Worm (Caenorhabditis elegans) whole organism, early embryonic: ENCODE measurements around the gene clec-157.

Source experiments
- B0310.2 ChIP-seq: sonication (generic microtip); optimal IDR thresholded peaks from 2 replicates; lab custom pipeline; 2016; ENCODE audit warnings: mild to moderate bottlenecking, missing genetic modification characterization, missing compliant biosample characterization
- F13C5.2 ChIP-seq: sonication (generic microtip); optimal IDR thresholded peaks from 2 replicates; lab custom pipeline; 2017; ENCODE audit warnings: mild to moderate bottlenecking, missing genetic modification characterization, inconsistent platforms, missing compliant biosample characterization
- aly-1 ChIP-seq: sonication (generic microtip); optimal IDR thresholded peaks from 2 replicates; lab custom pipeline; 2016; ENCODE audit warnings: missing genetic modification characterization, missing compliant biosample characterization
- ama-1 ChIP-seq: fragments of 150-350 bp; optimal IDR thresholded peaks from 2 replicates; lab custom pipeline; 2014
- ceh-13 ChIP-seq: fragments of 200-800 bp; sonication (Bioruptor generic); optimal IDR thresholded peaks from 2 replicates; lab custom pipeline; 2018; ENCODE audit warnings: mild to moderate bottlenecking, missing genetic modification characterization, missing compliant biosample characterization
- ceh-36 ChIP-seq: sonication (generic microtip); optimal IDR thresholded peaks from 2 replicates; lab custom pipeline; 2016; ENCODE audit warnings: missing genetic modification characterization, inconsistent platforms, missing compliant biosample characterization
- ets-7 ChIP-seq: sonication (generic microtip); optimal IDR thresholded peaks from 2 replicates; lab custom pipeline; 2016; ENCODE audit warnings: missing genotype, missing genetic modification characterization, missing compliant biosample characterization
- flt-1 ChIP-seq: fragments of 200-800 bp; sonication (Bioruptor generic); IDR thresholded peaks from 2 replicates; pipeline ENCODE4 v1.3.6; 2022; ENCODE audit warnings: missing genetic modification characterization, missing compliant biosample characterization
- hmbx-1 ChIP-seq: sonication (generic microtip); optimal IDR thresholded peaks from 2 replicates; lab custom pipeline; 2016; ENCODE audit warnings: mild to moderate bottlenecking, missing genetic modification characterization, missing compliant biosample characterization
- hmg-4 ChIP-seq: fragments of 200-800 bp; sonication (Bioruptor generic); optimal IDR thresholded peaks from 2 replicates; lab custom pipeline; 2018; ENCODE audit warnings: mild to moderate bottlenecking, missing genetic modification characterization, missing compliant biosample characterization
- hnd-1 ChIP-seq: sonication (generic microtip); optimal IDR thresholded peaks from 2 replicates; lab custom pipeline; 2016; ENCODE audit warnings: missing genetic modification characterization, missing compliant biosample characterization
- pes-1 ChIP-seq: fragments of 200-800 bp; sonication (Bioruptor generic); IDR thresholded peaks from 2 replicates; pipeline ENCODE4 v1.3.6; 2022; ENCODE audit warnings: missing genetic modification reagents, missing genetic modification characterization, missing compliant biosample characterization
- scrt-1 ChIP-seq: fragments of 200-800 bp; sonication (Bioruptor generic); IDR thresholded peaks from 2 replicates; pipeline ENCODE4 v1.3.6; 2022; ENCODE audit warnings: missing genetic modification characterization, missing compliant biosample characterization
- sea-1 ChIP-seq: fragments of 200-800 bp; sonication (Bioruptor generic); conservative IDR thresholded peaks from 2 replicates; pipeline ENCODE4 v1.3.6; 2022; ENCODE audit warnings: missing genetic modification characterization, missing compliant biosample characterization
- tbx-11 ChIP-seq: fragments of 200-800 bp; sonication (Bioruptor generic); IDR thresholded peaks from 2 replicates; pipeline ENCODE4 v1.3.6; 2022; ENCODE audit warnings: missing genetic modification characterization, missing compliant biosample characterization
- tbx-37 ChIP-seq: fragments of 200-800 bp; sonication (Bioruptor generic); conservative IDR thresholded peaks from 2 replicates; pipeline ENCODE4 v1.3.6; 2022; ENCODE audit warnings: missing genetic modification reagents, missing genetic modification characterization, missing compliant biosample characterization
- tra-4 ChIP-seq: sonication (generic microtip); optimal IDR thresholded peaks from 2 replicates; lab custom pipeline; 2017; ENCODE audit warnings: missing genetic modification characterization, missing compliant biosample characterization

Gene clec-157

DNA sequence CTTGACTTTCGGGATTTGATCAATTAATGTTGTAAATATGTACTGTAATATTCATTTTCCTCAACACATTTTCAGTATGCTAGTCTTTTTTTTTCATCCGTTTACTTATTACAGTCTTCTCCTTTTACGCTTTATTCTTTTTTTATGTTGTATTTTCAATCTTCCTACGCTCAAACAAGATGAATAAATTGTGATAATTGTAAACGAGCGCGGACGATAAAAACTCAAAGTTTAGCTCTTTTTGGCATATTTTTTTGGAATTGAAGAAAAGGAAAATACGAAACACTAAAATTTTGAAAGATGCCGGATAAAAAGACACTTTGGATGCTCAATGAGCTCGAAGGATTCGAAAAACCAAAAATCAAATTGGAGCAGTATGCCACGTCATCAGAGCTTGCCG is 41.5 kb downstream of the clec-157 start, which contains the start of gene metl-5:
Gene metl-5 (plus strand): TSS at position 301 of the 400 bp plus-strand sequence.
- TF ChIP-seq F13C5.2 (tag; lab: Kevin White, UChicago) (no peak), ceh-13 (GFP tag; lab: Kevin White, UChicago) (no peak), tbx-37 (GFP tag; lab: Robert Waterston, UW) (no peak), ceh-36 (tag; lab: Kevin White, UChicago) (no peak), hmbx-1 (no peak), hnd-1 (tag; lab: Kevin White, UChicago) (no peak), ets-7 (tag; lab: Kevin White, UChicago) (no peak), hmg-4 (GFP tag; lab: Kevin White, UChicago) (no peak), tra-4 (no peak), aly-1 (tag; lab: Kevin White, UChicago) (no peak), tbx-11 (GFP tag; lab: Robert Waterston, UW) (no peak), B0310.2 (no peak), ama-1 (lab: Kevin White, UChicago) (no peak), flt-1 (no peak), sea-1 (GFP tag; lab: Robert Waterston, UW) (no peak), scrt-1 (GFP tag; lab: Robert Waterston, UW) (no peak), pes-1 (GFP tag; lab: Robert Waterston, UW) (no peak)

- TF ChIP-seq flt-1 (no peak), sea-1 (GFP tag; lab: Robert Waterston, UW) (no peak), ets-7 (tag; lab: Kevin White, UChicago) (no peak), F13C5.2 (tag; lab: Kevin White, UChicago) (no peak), scrt-1 (GFP tag; lab: Robert Waterston, UW) (no peak), B0310.2 (no peak), aly-1 (tag; lab: Kevin White, UChicago) (no peak), pes-1 (GFP tag; lab: Robert Waterston, UW) (no peak), hmbx-1 (no peak), tra-4 (no peak), hnd-1 (tag; lab: Kevin White, UChicago) (no peak), tbx-11 (GFP tag; lab: Robert Waterston, UW) (no peak), tbx-37 (GFP tag; lab: Robert Waterston, UW) (no peak), ama-1 (lab: Kevin White, UChicago) (no peak), hmg-4 (GFP tag; lab: Kevin White, UChicago) (no peak), ceh-36 (tag; lab: Kevin White, UChicago) (no peak), ceh-13 (GFP tag; lab: Kevin White, UChicago) (no peak)
These were observed 47.7 kb downstream of the clec-157 start, which contains the start of gene tag-325 for ce11 chrIII:4796536-4796935. Gene tag-325 (plus strand): TSS chrIII:4796836.

DNA sequence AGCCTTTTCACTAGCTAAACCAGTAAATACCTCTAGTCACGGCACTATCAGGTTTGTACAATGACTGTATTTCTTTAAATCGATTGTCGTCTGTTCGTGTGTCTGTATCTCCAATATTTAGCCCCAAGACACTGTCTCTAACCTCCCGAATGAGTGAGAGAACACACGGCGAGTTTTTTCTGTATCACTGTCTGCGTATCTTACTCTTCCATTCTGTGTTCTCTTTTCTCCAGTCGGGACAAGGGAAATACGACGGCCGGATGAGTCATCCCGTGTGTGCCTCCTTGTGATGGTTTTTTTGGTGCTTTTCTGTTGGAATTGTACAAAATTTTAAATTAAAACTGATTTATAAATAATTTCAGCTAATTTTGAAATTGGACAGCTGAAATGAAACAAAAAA is 48.2 kb downstream of the clec-157 start:
- no peak for TF ChIP-seq ama-1 (lab: Kevin White, UChicago)
- peak; percentile 29 for TF ChIP-seq hmg-4 (GFP tag; lab: Kevin White, UChicago)
